Worm (Caenorhabditis elegans) whole organism, L3 larva: ENCODE data around the gene cyp-34A10.

Experiments used
- ZK546.5 ChIP-seq: sonication (generic microtip); optimal IDR thresholded peaks from 2 replicates; lab custom pipeline; 2017; ENCODE audit warnings: missing biosample characterization, missing genetic modification characterization
- ceh-16 ChIP-seq: sonication (generic microtip); optimal IDR thresholded peaks from 2 replicates; lab custom pipeline; 2017; ENCODE audit warnings: missing biosample characterization, missing genetic modification characterization
- ceh-28 ChIP-seq: fragments of 150-350 bp; optimal IDR thresholded peaks from 2 replicates; lab custom pipeline; 2014; ENCODE audit warnings: missing biosample characterization, missing genetic modification reagents, missing genetic modification characterization
- ceh-82 ChIP-seq: fragments of 150-350 bp; optimal IDR thresholded peaks from 2 replicates; lab custom pipeline; 2014; ENCODE audit warnings: missing biosample characterization, missing genetic modification characterization
- ceh-9 ChIP-seq: sonication (generic microtip); optimal IDR thresholded peaks from 2 replicates; lab custom pipeline; 2018; ENCODE audit warnings: missing biosample characterization, missing genetic modification characterization
- daf-12 ChIP-seq: fragments of 150-350 bp; optimal IDR thresholded peaks from 2 replicates; lab custom pipeline; 2014; ENCODE audit warnings: missing biosample characterization, missing genetic modification reagents, missing genetic modification characterization
- egl-27 ChIP-seq: sonication (generic microtip); optimal IDR thresholded peaks from 4 replicates; lab custom pipeline; 2017; ENCODE audit warnings: missing biosample characterization, missing genetic modification reagents, missing genetic modification characterization
- egl-5 ChIP-seq: fragments of 150-350 bp; optimal IDR thresholded peaks from 2 replicates; lab custom pipeline; 2017; ENCODE audit warnings: missing biosample characterization, missing genetic modification reagents, missing genetic modification characterization, inconsistent platforms
- elt-1 ChIP-seq: fragments of 150-350 bp; optimal IDR thresholded peaks from 2 replicates; lab custom pipeline; 2014; ENCODE audit warnings: missing biosample characterization, missing genetic modification characterization
- elt-2 ChIP-seq: sonication (generic microtip); optimal IDR thresholded peaks from 2 replicates; lab custom pipeline; 2016; ENCODE audit warnings: missing genetic modification reagents, mild to moderate bottlenecking, missing genetic modification characterization, missing compliant biosample characterization
- fkh-10 ChIP-seq: sonication (generic microtip); optimal IDR thresholded peaks from 2 replicates; lab custom pipeline; 2017; ENCODE audit warnings: missing biosample characterization, missing genetic modification reagents, missing genetic modification characterization
- fkh-2 ChIP-seq: fragments of 150-350 bp; optimal IDR thresholded peaks from 2 replicates; lab custom pipeline; 2014; ENCODE audit warnings: missing biosample characterization, missing genetic modification reagents, missing genetic modification characterization
- fos-1 ChIP-seq: fragments of 150-350 bp; optimal IDR thresholded peaks from 2 replicates; lab custom pipeline; 2014; ENCODE audit warnings: missing biosample characterization, missing genetic modification characterization
- hmg-11 ChIP-seq: sonication (generic microtip); optimal IDR thresholded peaks from 2 replicates; lab custom pipeline; 2016; ENCODE audit warnings: missing genetic modification characterization, missing compliant biosample characterization
- jun-1 ChIP-seq: fragments of 150-350 bp; optimal IDR thresholded peaks from 2 replicates; lab custom pipeline; 2014; ENCODE audit warnings: missing biosample characterization, missing genetic modification reagents, missing genetic modification characterization
- lsy-12 ChIP-seq: sonication (generic microtip); optimal IDR thresholded peaks from 2 replicates; lab custom pipeline; 2016; ENCODE audit warnings: mild to moderate bottlenecking, missing genetic modification characterization, missing compliant biosample characterization
- mdl-1 ChIP-seq: fragments of 150-350 bp; optimal IDR thresholded peaks from 2 replicates; lab custom pipeline; 2014; ENCODE audit warnings: missing biosample characterization, missing genetic modification characterization
- nfya-1 ChIP-seq: sonication (generic microtip); optimal IDR thresholded peaks from 2 replicates; lab custom pipeline; 2017; ENCODE audit warnings: missing genetic modification characterization, mild to moderate bottlenecking, missing compliant biosample characterization, antibody characterized with exemption, moderate library complexity; ENCODE audit not compliant: insufficient read depth
- nhr-11 ChIP-seq: fragments of 150-350 bp; optimal IDR thresholded peaks from 2 replicates; lab custom pipeline; 2014; ENCODE audit warnings: missing biosample characterization, missing genetic modification characterization
- nhr-23 ChIP-seq: fragments of 150-350 bp; optimal IDR thresholded peaks from 2 replicates; lab custom pipeline; 2014; ENCODE audit warnings: missing biosample characterization, missing genetic modification reagents, missing genetic modification characterization
- nhr-25 ChIP-seq: sonication (generic microtip); optimal IDR thresholded peaks from 2 replicates; lab custom pipeline; 2017; ENCODE audit warnings: missing biosample characterization, missing genetic modification characterization
- nhr-28 ChIP-seq: fragments of 150-350 bp; optimal IDR thresholded peaks from 2 replicates; lab custom pipeline; 2014; ENCODE audit warnings: missing biosample characterization, missing genetic modification characterization
- nhr-76 ChIP-seq: fragments of 150-350 bp; sonication (generic microtip); optimal IDR thresholded peaks from 5 replicates; lab custom pipeline; 2014; ENCODE audit warnings: missing biosample characterization, missing genetic modification characterization
- nhr-77 ChIP-seq: fragments of 150-350 bp; optimal IDR thresholded peaks from 2 replicates; lab custom pipeline; 2014; ENCODE audit warnings: missing biosample characterization, missing genetic modification characterization
- pha-4 ChIP-seq: fragments of 150-350 bp; optimal IDR thresholded peaks from 2 replicates; lab custom pipeline; 2014; ENCODE audit warnings: missing biosample characterization, missing genetic modification reagents, missing genetic modification characterization
- pqm-1 ChIP-seq: fragments of 150-350 bp; optimal IDR thresholded peaks from 2 replicates; lab custom pipeline; 2017; ENCODE audit warnings: missing biosample characterization, missing genetic modification characterization, inconsistent platforms
- sea-2 ChIP-seq: fragments of 150-350 bp; sonication (generic microtip); optimal IDR thresholded peaks from 4 replicates; lab custom pipeline; 2014; ENCODE audit warnings: missing biosample characterization, missing genetic modification reagents, missing genetic modification characterization
- skn-1 ChIP-seq: fragments of 150-350 bp; optimal IDR thresholded peaks from 2 replicates; lab custom pipeline; 2014; ENCODE audit warnings: missing biosample characterization, missing genetic modification characterization
- tbx-2 ChIP-seq: sonication (generic microtip); optimal IDR thresholded peaks from 2 replicates; lab custom pipeline; 2016; ENCODE audit warnings: mild to moderate bottlenecking, missing genetic modification characterization, missing compliant biosample characterization
- unc-39 ChIP-seq: sonication (generic microtip); optimal IDR thresholded peaks from 4 replicates; lab custom pipeline; 2017; ENCODE audit warnings: missing biosample characterization, missing genetic modification characterization
- unc-62 ChIP-seq: fragments of 150-350 bp; sonication (generic microtip); optimal IDR thresholded peaks from 4 replicates; lab custom pipeline; 2014; ENCODE audit warnings: missing biosample characterization, missing genetic modification reagents, missing genetic modification characterization

cyp-34A10 gene

ce11 chrV:3979819-3980218 is 7.0 kb upstream of the cyp-34A10 start, which contains the start of gene nlp-31 (continued):
- no peak for TF ChIP-seq nhr-28 (tag; lab: Kevin White, UChicago)
- no peak for TF ChIP-seq sea-2
- TF ChIP-seq nhr-25 (tag; lab: Kevin White, UChicago) = peak; percentile 90
- TF ChIP-seq jun-1 (tag; lab: Kevin White, UChicago) = no peak
- no peak for TF ChIP-seq mdl-1 (tag; lab: Kevin White, UChicago)
- no peak for TF ChIP-seq ceh-9 (tag; lab: Kevin White, UChicago)
- no peak for TF ChIP-seq fos-1 (tag; lab: Kevin White, UChicago)
- TF ChIP-seq ceh-82 (tag; lab: Kevin White, UChicago) = no peak
- TF ChIP-seq egl-27 (tag; lab: Kevin White, UChicago) = no peak
- peak; percentile 65 for TF ChIP-seq nhr-23 (tag; lab: Kevin White, UChicago)

- TF ChIP-seq unc-39 (tag; lab: Kevin White, UChicago) (no peak), nfya-1 (no peak), nhr-25 (tag; lab: Kevin White, UChicago) (peak; percentile 54), skn-1 (tag; lab: Kevin White, UChicago) (no peak), ZK546.5 (tag; lab: Kevin White, UChicago) (no peak)
Measured at ce11 chrV:3979053-3979452, 6.3 kb upstream of the cyp-34A10 start, which contains the start of gene nlp-34. TSS of gene nlp-34 (minus strand) at chrV:3979134.

- no peak for TF ChIP-seq daf-12 (tag; lab: Kevin White, UChicago)
- no peak for TF ChIP-seq nhr-76 (tag; lab: Kevin White, UChicago)
- no peak for TF ChIP-seq egl-5 (tag; lab: Kevin White, UChicago)
- TF ChIP-seq elt-1 (tag; lab: Kevin White, UChicago) = no peak
- no peak for TF ChIP-seq ZK546.5 (tag; lab: Kevin White, UChicago)
- TF ChIP-seq nhr-77 (tag; lab: Kevin White, UChicago) = no peak
- TF ChIP-seq elt-2 (tag; lab: Kevin White, UChicago) = no peak
- TF ChIP-seq fkh-2 (tag; lab: Kevin White, UChicago) = no peak
- TF ChIP-seq ceh-16 (tag; lab: Kevin White, UChicago) = no peak
- no peak for TF ChIP-seq hmg-11 (tag; lab: Kevin White, UChicago)
- no peak for TF ChIP-seq unc-62
- no peak for TF ChIP-seq nhr-11 (tag; lab: Kevin White, UChicago)
- no peak for TF ChIP-seq nhr-28 (tag; lab: Kevin White, UChicago)
- TF ChIP-seq fkh-10 (GFP tag; lab: Kevin White, UChicago) = no peak
- TF ChIP-seq mdl-1 (tag; lab: Kevin White, UChicago) = no peak
Measured at ce11 chrV:3976964-3977363, 4.2 kb upstream of the cyp-34A10 start, which contains the start of gene str-83. TSS of gene str-83 (plus strand) at chrV:3977264.

ce11 chrV:3974361-3974760 is 1.6 kb upstream of the cyp-34A10 start, which contains the start of gene str-82:
TSS of gene str-82 (plus strand) at chrV:3974661.
- no peak for TF ChIP-seq hmg-11 (tag; lab: Kevin White, UChicago)
- TF ChIP-seq lsy-12 = no peak
- no peak for TF ChIP-seq tbx-2 (tag; lab: Kevin White, UChicago)

- TF ChIP-seq pqm-1 (tag; lab: Kevin White, UChicago) = peak; percentile 71
- TF ChIP-seq unc-62 = no peak
- no peak for TF ChIP-seq egl-27 (tag; lab: Kevin White, UChicago)
- no peak for TF ChIP-seq fos-1 (tag; lab: Kevin White, UChicago)
- no peak for TF ChIP-seq nhr-23 (tag; lab: Kevin White, UChicago)
- TF ChIP-seq elt-2 (tag; lab: Kevin White, UChicago) = peak; percentile 80
- TF ChIP-seq ceh-28 (tag; lab: Kevin White, UChicago) = no peak
- TF ChIP-seq nhr-76 (tag; lab: Kevin White, UChicago) = no peak
- TF ChIP-seq fkh-2 (tag; lab: Kevin White, UChicago) = no peak
- TF ChIP-seq pha-4 (tag; lab: Kevin White, UChicago) = peak; percentile 10
- no peak for TF ChIP-seq ceh-82 (tag; lab: Kevin White, UChicago)
- TF ChIP-seq, all 47 proteins: peak for 3
Measured at ce11 chrV:3970410-3970809, 2.4 kb downstream of the cyp-34A10 start, which contains the start of gene cyp-34A9. TSS of gene cyp-34A9 (minus strand) at chrV:3970540.

- TF ChIP-seq nhr-76 (tag; lab: Kevin White, UChicago) (no peak), elt-2 (tag; lab: Kevin White, UChicago) (peak; percentile 23)
- TF ChIP-seq, all 47 proteins: peak for 1
Measured at ce11 chrV:3969664-3970063, 3.1 kb downstream of the cyp-34A10 start.
